Fruit fly (Drosophila melanogaster) Kc167 (cell line): ENCODE data around the gene ND-B8.

Experiments
- Myc ChIP-seq: fragments of >200 bp; optimal IDR thresholded peaks from 2 replicates; lab custom pipeline; 2017; ENCODE audit warnings: missing external identifiers
- Sin3A ChIP-seq: fragments of >200 bp; optimal IDR thresholded peaks from 2 replicates; lab custom pipeline; 2018; ENCODE audit warnings: missing external identifiers
- h ChIP-seq: fragments of >200 bp; optimal IDR thresholded peaks from 3 replicates; lab custom pipeline; 2018; ENCODE audit warnings: missing external identifiers
- insv ChIP-seq: fragments of >200 bp; optimal IDR thresholded peaks from 3 replicates; lab custom pipeline; 2018; ENCODE audit warnings: missing external identifiers
- psq ChIP-seq: fragments of >200 bp; optimal IDR thresholded peaks from 2 replicates; lab custom pipeline; 2017; ENCODE audit warnings: missing external identifiers
- ttk ChIP-seq: sonication (Bioruptor generic); optimal IDR thresholded peaks from 2 replicates; lab custom pipeline; 2017; ENCODE audit warnings: missing external identifiers

- TF ChIP-seq psq: no peak
- TF ChIP-seq insv (lab: Kevin White, UChicago): no peak
- no peak for TF ChIP-seq Sin3A
- TF ChIP-seq Myc: no peak
- no peak for TF ChIP-seq h (lab: Kevin White, UChicago)
- TF ChIP-seq ttk: no peak
These were observed 40.4 kb upstream of the ND-B8 start for dm6 chr2L:4414059-4414458.
